Worm (Caenorhabditis elegans): Measurements from ENCODE around the gene mrpl-30.

ce11 chrIII:2424783-2425329 is 14.1 kb upstream of the mrpl-30 start:
- no peak for TF ChIP-seq elt-3 (tag; optimal IDR thresholded peaks at IDR 0.05)
- no peak for TF ChIP-seq lin-11 (tag; optimal IDR thresholded peaks at IDR 0.05)

Measured in whole organism, L2 larva.